Worm (Caenorhabditis elegans) whole organism, midembryonic: Measurements from ENCODE around the gene E02H9.9.

Experiments
- T22C8.4 ChIP-seq: fragments of 200-800 bp; sonication (Bioruptor generic); IDR thresholded peaks from 2 replicates; pipeline ENCODE4 v1.3.6; 2022; ENCODE audit warnings: missing genetic modification characterization, missing compliant biosample characterization
- cog-1 ChIP-seq: sonication (generic microtip); optimal IDR thresholded peaks from 2 replicates; lab custom pipeline; 2016; ENCODE audit warnings: missing genetic modification characterization, missing compliant biosample characterization
- flt-1 ChIP-seq: fragments of 200-800 bp; sonication (Bioruptor generic); IDR thresholded peaks from 2 replicates; pipeline ENCODE4 v1.3.6; 2022; ENCODE audit warnings: missing genetic modification characterization, missing compliant biosample characterization
- klf-2 ChIP-seq: fragments of 200-800 bp; sonication (Bioruptor generic); conservative IDR thresholded peaks from 2 replicates; pipeline ENCODE4 v1.3.6; 2022; ENCODE audit warnings: missing genetic modification reagents, missing genetic modification characterization, missing compliant biosample characterization
- med-1 ChIP-seq: sonication (generic microtip); optimal IDR thresholded peaks from 2 replicates; lab custom pipeline; 2017; ENCODE audit warnings: missing genetic modification characterization, mild to moderate bottlenecking, missing compliant biosample characterization, antibody characterized with exemption, missing genetic modification reagents; ENCODE audit not compliant: insufficient read depth
- ref-1 ChIP-seq: fragments of 200-800 bp; sonication (Bioruptor generic); conservative IDR thresholded peaks from 2 replicates; pipeline ENCODE4 v1.3.6; 2022; ENCODE audit warnings: missing genetic modification reagents, missing genetic modification characterization, missing compliant biosample characterization
- tab-1 ChIP-seq: fragments of 200-800 bp; sonication (Bioruptor generic); IDR thresholded peaks from 2 replicates; pipeline ENCODE4 v1.3.6; 2022; ENCODE audit warnings: missing genetic modification characterization, missing compliant biosample characterization
- ztf-23 ChIP-seq: fragments of 200-800 bp; sonication (Bioruptor generic); IDR thresholded peaks from 2 replicates; pipeline ENCODE4 v1.3.6; 2022; ENCODE audit warnings: missing genetic modification reagents, missing genetic modification characterization, missing compliant biosample characterization
- ztf-29 ChIP-seq: fragments of 200-800 bp; sonication (Bioruptor generic); IDR thresholded peaks from 2 replicates; pipeline ENCODE4 v1.3.6; 2022; ENCODE audit warnings: missing genetic modification reagents, missing genetic modification characterization, missing compliant biosample characterization

DNA sequence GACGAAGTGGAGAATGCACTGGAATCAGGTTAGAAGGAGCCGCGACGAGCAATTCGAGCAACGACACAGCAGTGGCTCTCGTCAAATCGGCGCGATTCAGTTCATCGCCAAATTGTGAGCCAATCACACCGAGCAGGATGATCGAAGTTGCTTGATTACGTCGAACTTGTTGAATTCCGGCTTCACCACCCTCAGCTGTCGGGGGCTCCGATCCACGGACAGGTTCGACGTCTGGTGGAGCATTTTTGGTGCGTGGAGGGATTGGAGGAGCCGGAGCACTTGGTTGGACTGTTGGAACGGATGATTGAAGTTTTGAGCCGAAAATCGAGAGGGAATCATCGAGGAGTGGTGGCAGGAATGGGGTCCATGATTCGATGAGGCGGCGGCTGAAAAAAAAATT is 47.4 kb upstream of the E02H9.9 start:
- TF ChIP-seq ref-1 (GFP tag; lab: Robert Waterston, UW) (no peak), ztf-23 (no peak), tab-1 (no peak), ztf-29 (GFP tag; lab: Robert Waterston, UW) (no peak), klf-2 (no peak), cog-1 (tag; lab: Kevin White, UChicago) (no peak), med-1 (GFP tag; lab: Kevin White, UChicago) (no peak), flt-1 (GFP tag; lab: Robert Waterston, UW) (no peak), T22C8.4 (GFP tag; lab: Robert Waterston, UW) (no peak)
